Fruit fly (Drosophila melanogaster): ENCODE measurements around the gene CG5664.

Gene CG5664

dm6 chr3L:21388824-21389223, 52.3 kb downstream of the CG5664 start:
- no peak for TF ChIP-seq CG6175 (GFP tag; IDR thresholded peaks at IDR 0.05)
- TF ChIP-seq Dip3 (GFP tag; optimal IDR thresholded peaks at IDR 0.05): no peak
- TF ChIP-seq en (GFP tag; optimal IDR thresholded peaks at IDR 0.05): no peak
- no peak for TF ChIP-seq CG1647 (GFP tag; optimal IDR thresholded peaks at IDR 0.05)
- TF ChIP-seq Aef1 (GFP tag; IDR thresholded peaks at IDR 0.05): no peak
- TF ChIP-seq CG7357 (GFP tag; IDR thresholded peaks at IDR 0.05): no peak
- no peak for TF ChIP-seq CG17359 (tag; optimal IDR thresholded peaks at IDR 0.05)
